Fruit fly (Drosophila melanogaster) whole organism, embryonic: ENCODE results near the gene wls.

ENCODE experiments used
- Awh ChIP-seq: fragments of 200-800 bp; sonication (Bioruptor generic); IDR thresholded peaks from 2 replicates; pipeline ENCODE4, ENCODE4 v1.3.6; 2022; ENCODE audit warnings: missing biosample characterization, missing genetic modification characterization
- CG10565 ChIP-seq: fragments of 200-800 bp; sonication (Bioruptor generic); optimal IDR thresholded peaks from 3 replicates; lab custom pipeline; 2016; ENCODE audit warnings: missing biosample characterization, mild to moderate bottlenecking, missing genetic modification characterization
- CG11247 ChIP-seq: fragments of 200-800 bp; sonication (Bioruptor generic); IDR thresholded peaks from 2 replicates; pipeline ENCODE4 v1.3.6; 2022; ENCODE audit warnings: missing biosample characterization, missing genetic modification characterization
- CG12299 ChIP-seq: fragments of 200-800 bp; sonication (Bioruptor generic); optimal IDR thresholded peaks from 2 replicates; lab custom pipeline; 2018; ENCODE audit warnings: missing biosample characterization, mild to moderate bottlenecking, missing genetic modification characterization
- CG1603 ChIP-seq: fragments of 200-800 bp; sonication (Bioruptor generic); optimal IDR thresholded peaks from 2 replicates; lab custom pipeline; 2019; ENCODE audit warnings: missing biosample characterization, mild to moderate bottlenecking, missing genetic modification characterization, moderate library complexity
- CG16815 ChIP-seq: fragments of 200-800 bp; sonication (Bioruptor generic); optimal IDR thresholded peaks from 3 replicates; lab custom pipeline; 2017; ENCODE audit warnings: missing biosample characterization, mild to moderate bottlenecking, missing genetic modification characterization
- CG16863 ChIP-seq: fragments of 200-800 bp; sonication (Bioruptor generic); optimal IDR thresholded peaks from 3 replicates; lab custom pipeline; 2016; ENCODE audit warnings: missing biosample characterization, missing genetic modification characterization
- CG17328 ChIP-seq: fragments of 200-800 bp; sonication (Bioruptor generic); IDR thresholded peaks from 2 replicates; pipeline ENCODE4 v1.3.6; 2022; ENCODE audit warnings: missing biosample characterization, missing genetic modification characterization
- CG2889 ChIP-seq: fragments of 200-800 bp; sonication (Bioruptor generic); IDR thresholded peaks from 3 replicates; pipeline ENCODE4 v1.3.6; 2022; ENCODE audit warnings: missing biosample characterization, missing genetic modification characterization
- CG30431 ChIP-seq: fragments of 200-800 bp; sonication (Bioruptor generic); optimal IDR thresholded peaks from 2 replicates; lab custom pipeline; 2017; ENCODE audit warnings: missing biosample characterization, missing genetic modification characterization
- CG3838 ChIP-seq: fragments of 200-800 bp; sonication (Bioruptor generic); optimal IDR thresholded peaks from 3 replicates; lab custom pipeline; 2016; ENCODE audit warnings: missing biosample characterization, missing genetic modification characterization
- CG5180 ChIP-seq: fragments of 200-800 bp; sonication (Bioruptor generic); optimal IDR thresholded peaks from 3 replicates; lab custom pipeline; 2017; ENCODE audit warnings: missing biosample characterization, missing genetic modification characterization, mild to moderate bottlenecking, moderate library complexity, missing genetic modification reagents
- CG6791 ChIP-seq: fragments of 200-800 bp; sonication (Bioruptor generic); IDR thresholded peaks from 3 replicates; pipeline ENCODE4 v1.3.6; 2022; ENCODE audit warnings: missing biosample characterization, missing genetic modification characterization; ENCODE audit not compliant: partially characterized antibody
- CG8924 ChIP-seq: fragments of 200-800 bp; optimal IDR thresholded peaks from 3 replicates; lab custom pipeline; 2019; ENCODE audit warnings: missing biosample characterization, mild to moderate bottlenecking, missing genetic modification characterization, moderate library complexity
- Camta ChIP-seq: fragments of 200-800 bp; sonication (Bioruptor generic); optimal IDR thresholded peaks from 2 replicates; lab custom pipeline; 2016; ENCODE audit warnings: missing biosample characterization, missing genetic modification characterization
- Chrac-16 ChIP-seq: fragments of 200-800 bp; sonication (Bioruptor generic); optimal IDR thresholded peaks from 3 replicates; lab custom pipeline; 2016; ENCODE audit warnings: missing biosample characterization, missing genetic modification characterization
- D ChIP-seq, 2 experiments: fragments of 200-800 bp in 1 of 2; fragments of >200 bp in 1 of 2; sonication (Bioruptor generic) in 1 of 2; optimal IDR thresholded peaks; 2 replicates in 1 of 2; 3 replicates in 1 of 2; lab custom pipeline; 2017; ENCODE audit warnings: mild to moderate bottlenecking in 1 of 2, missing biosample characterization in 1 of 2, missing genetic modification characterization in 1 of 2, missing genetic modification reagents in 1 of 2
- Ets65A ChIP-seq: fragments of 200-800 bp; sonication (Bioruptor generic); peaks from one replicate; lab custom pipeline; 2016; ENCODE audit warnings: missing biosample characterization, missing genetic modification characterization
- Med ChIP-seq: fragments of 200-800 bp; sonication (Bioruptor generic); peaks from one replicate; lab custom pipeline; 2016; ENCODE audit warnings: missing biosample characterization, missing genetic modification characterization, mild to moderate bottlenecking, inconsistent platforms, moderate library complexity
- Meics ChIP-seq: fragments of 200-800 bp; sonication (Bioruptor generic); optimal IDR thresholded peaks from 2 replicates; lab custom pipeline; 2017; ENCODE audit warnings: missing biosample characterization, mild to moderate bottlenecking, missing genetic modification characterization
- Mes4 ChIP-seq: fragments of 200-800 bp; sonication (Bioruptor generic); optimal IDR thresholded peaks from 2 replicates; lab custom pipeline; 2016; ENCODE audit warnings: missing biosample characterization, missing genetic modification characterization
- Nf-YC ChIP-seq: fragments of 200-800 bp; optimal IDR thresholded peaks from 3 replicates; lab custom pipeline; 2019; ENCODE audit warnings: missing biosample characterization, mild to moderate bottlenecking, missing genetic modification characterization, moderate library complexity
- Sox102F ChIP-seq: fragments of 200-800 bp; sonication (Bioruptor generic); optimal IDR thresholded peaks from 2 replicates; lab custom pipeline; 2018; ENCODE audit warnings: missing biosample characterization, mild to moderate bottlenecking, missing genetic modification characterization, moderate library complexity
- crc ChIP-seq: fragments of 200-800 bp; sonication (Bioruptor generic); optimal IDR thresholded peaks from 2 replicates; lab custom pipeline; 2016; ENCODE audit warnings: missing biosample characterization, missing genetic modification characterization
- da ChIP-seq: fragments of 200-800 bp; sonication (Bioruptor generic); optimal IDR thresholded peaks from 2 replicates; lab custom pipeline; 2016; ENCODE audit warnings: missing biosample characterization, missing genetic modification characterization
- dimm ChIP-seq: fragments of 200-800 bp; sonication (Bioruptor generic); IDR thresholded peaks from 2 replicates; pipeline ENCODE4 v1.3.6; 2022; ENCODE audit warnings: missing biosample characterization, missing genetic modification characterization
- exex ChIP-seq: fragments of 200-800 bp; sonication (Bioruptor generic); optimal IDR thresholded peaks from 4 replicates; lab custom pipeline; 2018; ENCODE audit warnings: missing biosample characterization, mild to moderate bottlenecking, missing genetic modification characterization, moderate library complexity
- fd102C ChIP-seq: fragments of 200-800 bp; sonication (Bioruptor generic); optimal IDR thresholded peaks from 2 replicates; lab custom pipeline; 2018; ENCODE audit warnings: missing biosample characterization, mild to moderate bottlenecking, missing genetic modification characterization, moderate library complexity
- her ChIP-seq: fragments of 200-800 bp; sonication (Bioruptor generic); optimal IDR thresholded peaks from 2 replicates; lab custom pipeline; 2016; ENCODE audit warnings: missing biosample characterization, missing genetic modification characterization
- hth ChIP-seq: fragments of >200 bp; optimal IDR thresholded peaks from 2 replicates; lab custom pipeline; 2017; ENCODE audit warnings: inconsistent platforms
- insv ChIP-seq, 2 experiments: fragments of 200-800 bp; sonication (Bioruptor generic); optimal IDR thresholded peaks; 3 replicates each; lab custom pipeline; 2016 to 2018; ENCODE audit warnings: missing biosample characterization in 2 of 2, missing genetic modification characterization in 2 of 2
- nau ChIP-seq: fragments of 200-800 bp; sonication (Bioruptor generic); optimal IDR thresholded peaks from 3 replicates; lab custom pipeline; 2017; ENCODE audit warnings: missing biosample characterization, mild to moderate bottlenecking, missing genetic modification characterization, missing genetic modification reagents
- nerfin-2 ChIP-seq: fragments of 200-800 bp; sonication (Bioruptor generic); IDR thresholded peaks from 2 replicates; pipeline ENCODE4 v1.3.6; 2022; ENCODE audit warnings: missing biosample characterization, missing genetic modification characterization; ENCODE audit not compliant: partially characterized antibody
- p53 ChIP-seq: fragments of 200-800 bp; sonication (Bioruptor generic); optimal IDR thresholded peaks from 2 replicates; lab custom pipeline; 2016; ENCODE audit warnings: missing biosample characterization, missing genetic modification characterization
- phol ChIP-seq: fragments of 200-800 bp; sonication (Bioruptor generic); optimal IDR thresholded peaks from 3 replicates; lab custom pipeline; 2018; ENCODE audit warnings: missing biosample characterization, mild to moderate bottlenecking, missing genetic modification characterization, moderate library complexity
- sens-2 ChIP-seq: fragments of 200-800 bp; sonication (Bioruptor generic); IDR thresholded peaks from 2 replicates; pipeline ENCODE4 v1.3.6; 2022; ENCODE audit warnings: missing biosample characterization, missing genetic modification characterization
- sob ChIP-seq: fragments of 200-800 bp; sonication (Bioruptor generic); IDR thresholded peaks from 2 replicates; pipeline ENCODE4 v1.3.6; 2022; ENCODE audit warnings: missing biosample characterization, missing genetic modification characterization
- sr ChIP-seq: fragments of 200-800 bp; sonication (Bioruptor generic); IDR thresholded peaks from 3 replicates; pipeline ENCODE4 v1.3.6; 2022; ENCODE audit warnings: missing biosample characterization, missing genetic modification characterization
- sug ChIP-seq: fragments of 200-800 bp; optimal IDR thresholded peaks from 2 replicates; lab custom pipeline; 2019; ENCODE audit warnings: missing biosample characterization, mild to moderate bottlenecking, missing genetic modification characterization, moderate library complexity
- tin ChIP-seq: fragments of 200-800 bp; sonication (Bioruptor generic); optimal IDR thresholded peaks from 3 replicates; lab custom pipeline; 2016; ENCODE audit warnings: missing biosample characterization, missing genetic modification characterization
- trem ChIP-seq: fragments of 200-800 bp; optimal IDR thresholded peaks from 3 replicates; lab custom pipeline; 2019; ENCODE audit warnings: missing biosample characterization, mild to moderate bottlenecking, missing genetic modification characterization, moderate library complexity
- ttk ChIP-seq: fragments of 200-800 bp; sonication (Bioruptor generic); IDR thresholded peaks from 2 replicates; pipeline ENCODE4 v2.1.2; 2022; ENCODE audit warnings: missing biosample characterization, missing genetic modification characterization
- tx ChIP-seq: fragments of 200-800 bp; sonication (Bioruptor generic); optimal IDR thresholded peaks from 2 replicates; lab custom pipeline; 2016; ENCODE audit warnings: missing biosample characterization, missing genetic modification characterization
- unc-4 ChIP-seq: fragments of 200-800 bp; sonication (Bioruptor generic); IDR thresholded peaks from 2 replicates; pipeline ENCODE4 v1.3.6; 2022; ENCODE audit warnings: missing biosample characterization, missing genetic modification characterization; ENCODE audit not compliant: partially characterized antibody

The wls gene

DNA sequence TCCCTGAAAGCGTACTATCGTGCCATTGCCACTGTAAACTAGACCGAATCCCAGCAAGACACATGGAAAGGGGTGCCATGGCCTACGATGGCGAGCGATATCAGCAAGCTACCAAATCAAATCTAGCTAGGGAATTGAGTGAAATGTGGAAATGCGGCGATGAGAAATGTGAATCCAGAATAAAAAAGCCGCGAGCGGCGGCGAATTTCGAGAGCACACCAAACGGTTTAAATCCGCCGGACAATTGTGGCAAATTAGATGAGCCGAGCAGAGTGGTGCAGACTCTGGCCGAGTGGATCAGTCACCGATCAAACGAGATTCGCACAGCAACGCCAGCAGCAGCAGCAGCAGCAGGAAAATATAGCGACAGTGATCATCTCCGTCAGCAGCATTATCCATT, 31.6 kb upstream of the wls start, which contains the start of gene nkt:
TSS of gene nkt (plus strand) at position 301 of the 400 bp plus-strand sequence.
- TF ChIP-seq tin (GFP tag; lab: Kevin White, UChicago) (no peak), tx (no peak), Ets65A (GFP tag; lab: Kevin White, UChicago) (peak; percentile 74), dimm (GFP tag; lab: Robert Waterston, UW) (no peak), exex (tag; lab: Kevin White, UChicago) (no peak)

DNA sequence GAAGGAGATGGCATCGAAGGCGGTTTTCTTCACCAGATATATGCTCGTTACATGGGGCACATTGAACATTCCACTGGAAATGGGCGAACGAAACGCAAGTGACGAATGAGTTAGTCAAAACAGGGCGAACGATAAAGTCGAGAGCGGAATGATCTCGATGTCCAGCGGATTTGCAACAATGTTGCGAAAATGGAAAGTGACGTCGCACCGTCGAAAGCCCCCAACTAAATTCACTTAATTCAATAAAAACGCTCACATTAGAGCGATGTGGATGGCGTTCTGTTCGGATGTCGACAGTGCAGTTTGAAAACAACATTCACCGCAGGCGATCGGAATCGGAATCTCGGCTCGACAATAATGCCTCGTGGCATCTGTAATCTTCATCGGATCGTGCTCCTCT, 29.9 kb upstream of the wls start, which contains the start of gene CG7607:
TSS of gene CG7607 (plus strand) at position 301 of the 400 bp plus-strand sequence.
- TF ChIP-seq Ets65A (GFP tag; lab: Kevin White, UChicago) = peak; percentile 37
- TF ChIP-seq Chrac-16 = no peak
- TF ChIP-seq, all 482 proteins: peak for 1

DNA sequence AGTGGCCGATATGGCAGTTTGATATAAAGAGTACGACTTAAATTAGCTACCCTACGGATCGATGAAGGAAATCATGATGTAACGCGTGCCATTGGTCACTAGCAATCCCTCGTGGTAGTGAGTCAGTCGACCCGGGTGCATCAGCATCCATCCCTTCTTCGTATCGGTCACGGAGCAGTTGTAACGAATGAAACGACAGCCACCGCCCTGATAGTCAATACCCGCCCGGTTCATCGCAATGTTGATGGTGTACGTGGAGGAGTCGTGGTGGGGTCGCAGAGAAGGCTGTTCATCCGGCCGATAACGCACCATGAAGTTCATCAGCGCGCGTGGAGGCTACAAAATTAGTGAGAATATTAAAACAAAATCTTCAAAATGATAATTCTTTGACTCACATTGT, 28.9 kb upstream of the wls start:
- TF ChIP-seq fd102C (GFP tag; lab: Kevin White, UChicago) (no peak), Awh (GFP tag; lab: Robert Waterston, UW) (0 out of 2 replicates have a peak, but pooled peaks have one; percentile 20), Med (peak; percentile 30), p53 (GFP tag; lab: Kevin White, UChicago) (no peak), CG6791 (GFP tag; lab: Robert Waterston, UW) (0 out of 3 replicates have a peak, but pooled peaks have one; percentile 34), her (GFP tag; lab: Kevin White, UChicago) (no peak)

- TF ChIP-seq unc-4 (GFP tag; lab: Robert Waterston, UW) (no peak), crc (no peak), CG11247 (GFP tag; lab: Robert Waterston, UW) (no peak), D (optimal IDR thresholded peaks at IDR 0.05; lab: Kevin White, UChicago) (no peak), D (GFP tag; optimal IDR thresholded peaks at IDR 0.05; lab: Kevin White, UChicago) (peak; percentile 35), CG3838 (no peak), insv (GFP tag; optimal IDR thresholded peaks at IDR 0.05; lab: Kevin White, UChicago) (no peak), CG16863 (GFP tag; lab: Kevin White, UChicago) (no peak), CG5180 (peak; percentile 99), phol (tag; lab: Kevin White, UChicago) (peak; percentile 67), trem (tag; lab: Kevin White, UChicago) (peak; percentile 38), sob (GFP tag; lab: Robert Waterston, UW) (peak; percentile 76), CG30431 (GFP tag; lab: Kevin White, UChicago) (no peak), Mes4 (GFP tag; lab: Kevin White, UChicago) (no peak), sug (peak; percentile 83), hth (lab: Kevin White, UChicago) (no peak), CG16815 (GFP tag; lab: Kevin White, UChicago) (peak; percentile 9), CG2889 (GFP tag; lab: Robert Waterston, UW) (peak; percentile 46; the same call in 1 of the 3 replicates), CG17328 (GFP tag; lab: Robert Waterston, UW) (peak; percentile 78), ttk (GFP tag; lab: Robert Waterston, UW) (no peak), Meics (peak; percentile 64), sr (GFP tag; lab: Robert Waterston, UW) (no peak), sens-2 (GFP tag; lab: Robert Waterston, UW) (no peak), CG12299 (peak; percentile 52), da (GFP tag; lab: Kevin White, UChicago) (no peak), CG8924 (peak; percentile 85), CG10565 (GFP tag; lab: Kevin White, UChicago) (no peak), Sox102F (GFP tag; lab: Kevin White, UChicago) (peak; percentile 81), nau (GFP tag; lab: Kevin White, UChicago) (no peak), CG1603 (tag; lab: Kevin White, UChicago) (no peak), Camta (GFP tag; lab: Kevin White, UChicago) (peak; percentile 11), Nf-YC (tag; lab: Kevin White, UChicago) (peak; percentile 71), nerfin-2 (no peak)
Measured at dm6 chr3L:11197291-11198021, 28.0 kb upstream of the wls start, which contains the start of gene GlcAT-P. GlcAT-P (minus strand) TSS chr3L:11197536.
